Worm (Caenorhabditis elegans): ENCODE measurements around the gene dpy-4.

dpy-4 gene

DNA sequence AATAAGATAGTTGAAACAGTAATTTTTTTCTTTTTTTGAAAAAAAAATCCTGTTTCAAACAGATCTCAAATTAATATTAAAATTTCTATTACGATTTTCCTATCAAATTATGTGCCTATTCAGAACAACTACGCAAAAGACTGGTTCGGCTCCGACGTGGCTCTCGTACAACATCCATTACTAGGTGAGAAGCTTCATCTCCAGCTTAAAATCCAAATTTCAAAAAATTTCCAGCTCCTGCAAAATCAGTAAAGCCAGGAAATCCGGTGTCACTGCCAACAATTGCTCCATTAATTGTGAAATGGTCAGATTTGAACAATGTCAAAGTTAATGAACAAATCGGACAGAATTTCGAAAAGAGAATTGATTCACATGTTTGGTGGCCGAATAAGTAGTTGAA, 32.8 kb downstream of the dpy-4 start (continued):
- TF ChIP-seq cebp-2 (GFP tag; IDR thresholded peaks at IDR 0.05) (no peak), egl-18 (GFP tag; IDR thresholded peaks at IDR 0.05) (no peak), F10E7.11 (tag; optimal IDR thresholded peaks at IDR 0.05) (no peak), snpc-1.1 (tag; optimal IDR thresholded peaks at IDR 0.05; ENCODE audit: insufficient read depth) (no peak), ztf-22 (GFP tag; optimal IDR thresholded peaks at IDR 0.05) (no peak), nhr-179 (tag; optimal IDR thresholded peaks at IDR 0.05) (no peak), hrde-1 (tag; optimal IDR thresholded peaks at IDR 0.05; ENCODE audit: borderline replicate concordance) (peak; percentile 60), sdz-38 (tag; optimal IDR thresholded peaks at IDR 0.05) (no peak), F52B5.7 (tag; optimal IDR thresholded peaks at IDR 0.05) (no peak), lin-35 (GFP tag; optimal IDR thresholded peaks at IDR 0.05) (no peak), akir-1 (GFP tag; optimal IDR thresholded peaks at IDR 0.05) (no peak), efl-1 (GFP tag; optimal IDR thresholded peaks at IDR 0.05) (no peak), snpc-4 (GFP tag; optimal IDR thresholded peaks at IDR 0.05) (peak; percentile 68), snpc-4 (tag; optimal IDR thresholded peaks at IDR 0.05) (peak in 1 of 4 experiments; percentile 93), nhr-120 (GFP tag; IDR thresholded peaks at IDR 0.05) (no peak), ztf-28 (GFP tag; IDR thresholded peaks at IDR 0.05) (no peak), tbp1 (GFP tag; optimal IDR thresholded peaks at IDR 0.05) (peak; percentile 45), ceh-58 (GFP tag; IDR thresholded peaks at IDR 0.05) (no peak), dox-1 (GFP tag; IDR thresholded peaks at IDR 0.05) (no peak), K12H6.12 (tag; optimal IDR thresholded peaks at IDR 0.05) (no peak), ccch-3 (GFP tag; optimal IDR thresholded peaks at IDR 0.05) (no peak), ceh-91 (GFP tag; IDR thresholded peaks at IDR 0.05) (no peak), dpl-1 (GFP tag; optimal IDR thresholded peaks at IDR 0.05) (no peak), lin-26 (GFP tag; IDR thresholded peaks at IDR 0.05) (no peak), lag-1 (GFP tag; IDR thresholded peaks at IDR 0.05) (no peak), Y95B8A.8 (GFP tag; IDR thresholded peaks at IDR 0.05) (no peak), Y53F4B.3 (GFP tag; IDR thresholded peaks at IDR 0.05) (no peak), hlh-12 (tag; optimal IDR thresholded peaks at IDR 0.05) (no peak), pha-4 (tag; optimal IDR thresholded peaks at IDR 0.05) (no peak), zfh-2 (GFP tag; conservative IDR thresholded peaks at IDR 0.05) (no peak), snpc-3.4 (tag; optimal IDR thresholded peaks at IDR 0.05) (peak; percentile 22), lsy-27 (tag; optimal IDR thresholded peaks at IDR 0.05; ENCODE audit: borderline replicate concordance, insufficient read depth) (no peak)

DNA sequence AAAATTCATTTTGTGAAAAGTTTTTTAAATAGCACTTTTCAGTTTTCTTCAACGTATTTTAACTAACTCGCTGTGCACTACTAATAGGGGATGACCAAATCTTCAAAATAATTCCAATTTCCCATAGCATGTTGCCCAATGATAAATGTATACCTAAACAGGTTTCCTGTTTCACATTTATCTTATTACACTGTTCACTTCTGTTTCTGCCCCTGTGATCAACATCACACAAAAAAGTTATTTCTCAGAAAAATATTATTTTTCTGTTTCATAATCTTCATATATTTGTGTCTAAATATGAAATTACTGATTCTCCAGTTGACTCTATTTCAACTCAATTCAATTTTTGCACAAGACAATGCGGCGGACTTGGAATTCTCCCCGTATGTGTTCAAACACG, 36.1 kb downstream of the dpy-4 start, which contains the start of gene Y41E3.22:
Y41E3.22 (plus strand) TSS at position 243 of the 400 bp plus-strand sequence.
- no peak for TF ChIP-seq ceh-79 (tag; optimal IDR thresholded peaks at IDR 0.05)
- TF ChIP-seq T07F8.4 (tag; optimal IDR thresholded peaks at IDR 0.05) = no peak
- no peak for TF ChIP-seq hlh-12 (tag; optimal IDR thresholded peaks at IDR 0.05)
- no peak for TF ChIP-seq nfyb-1 (GFP tag; IDR thresholded peaks at IDR 0.05)
- TF ChIP-seq nhr-120 (GFP tag; IDR thresholded peaks at IDR 0.05) = no peak
- TF ChIP-seq snpc-1.3 (tag; optimal IDR thresholded peaks at IDR 0.05; ENCODE audit: insufficient read depth) = no peak
- no peak for TF ChIP-seq bed-2 (GFP tag; IDR thresholded peaks at IDR 0.05)
- TF ChIP-seq madf-10 (tag; optimal IDR thresholded peaks at IDR 0.05) = no peak
- no peak for TF ChIP-seq snpc-3.4 (tag; optimal IDR thresholded peaks at IDR 0.05)
- TF ChIP-seq madf-6 (GFP tag; IDR thresholded peaks at IDR 0.05) = no peak
- TF ChIP-seq F10E7.11 (tag; optimal IDR thresholded peaks at IDR 0.05) = no peak
- no peak for TF ChIP-seq D2030.7 (GFP tag; IDR thresholded peaks at IDR 0.05)
- no peak for TF ChIP-seq F39B2.1 (GFP tag; IDR thresholded peaks at IDR 0.05)
- no peak for TF ChIP-seq sea-2 (GFP tag; IDR thresholded peaks at IDR 0.05)
- no peak for TF ChIP-seq xnd-1 (tag; optimal IDR thresholded peaks at IDR 0.05)
- no peak for TF ChIP-seq cebp-2 (GFP tag; IDR thresholded peaks at IDR 0.05)
